Fruit fly (Drosophila melanogaster): ENCODE data around the gene Prp39.

Gene Prp39

DNA sequence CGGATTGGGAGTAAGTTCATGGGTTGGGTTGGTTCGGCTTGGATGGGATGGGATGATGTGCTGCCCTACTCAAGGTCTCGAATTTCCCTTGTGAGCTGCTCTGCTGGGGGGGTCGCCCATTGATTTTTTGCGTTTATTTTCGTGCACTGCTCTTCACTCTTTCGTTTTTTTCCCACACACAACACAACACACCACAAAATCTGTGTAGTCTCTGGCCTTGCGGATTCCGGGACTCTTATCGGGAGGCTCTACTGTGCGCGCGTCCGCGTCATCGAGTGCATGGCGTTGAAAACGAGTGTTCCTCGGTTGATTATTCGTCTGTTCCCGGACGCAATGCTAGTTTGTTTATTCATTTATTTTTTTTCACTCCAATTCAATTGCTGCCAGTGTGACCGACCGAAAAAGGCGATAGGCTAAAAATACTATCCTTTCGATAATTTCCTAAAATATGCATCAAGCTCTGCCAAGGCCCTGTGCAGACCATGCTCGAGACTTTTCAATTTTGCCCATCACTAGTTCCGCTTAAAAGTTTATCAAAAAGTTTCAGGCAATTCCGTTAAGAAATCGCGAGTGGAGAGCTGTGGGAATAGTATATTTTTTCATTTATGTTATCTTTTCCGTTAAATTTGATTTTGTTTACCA lies 19.8 kb downstream of the Prp39 start, which contains the start of gene WASp:
WASp (minus strand) TSS at position 399 of the 642 bp plus-strand sequence.
- no peak for TF ChIP-seq Sin3A (optimal IDR thresholded peaks at IDR 0.05)
- no peak for TF ChIP-seq insv (optimal IDR thresholded peaks at IDR 0.05)
- no peak for TF ChIP-seq psq (optimal IDR thresholded peaks at IDR 0.05)
- no peak for TF ChIP-seq Myc (optimal IDR thresholded peaks at IDR 0.05)
- no peak for TF ChIP-seq h (optimal IDR thresholded peaks at IDR 0.05)
- no peak for TF ChIP-seq ttk (optimal IDR thresholded peaks at IDR 0.05)

DNA sequence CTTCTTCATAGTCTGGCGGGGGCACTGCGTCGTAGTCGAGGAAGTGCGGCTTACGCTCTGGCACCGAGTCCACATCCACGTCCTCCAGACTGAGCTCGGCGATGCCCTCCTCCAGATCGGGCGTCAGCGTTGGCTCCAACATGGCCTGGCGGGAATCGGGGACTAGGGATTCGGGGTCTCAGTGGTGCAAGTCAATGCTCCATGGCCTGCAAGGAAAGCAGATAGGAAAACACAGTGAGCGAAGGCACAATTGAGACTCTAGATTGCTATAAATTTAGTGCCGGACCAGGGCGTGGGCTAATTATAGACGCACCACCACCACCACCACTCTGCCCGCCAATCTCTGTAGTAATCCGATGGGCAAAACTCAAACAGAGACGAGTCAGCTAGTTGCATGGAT lies 28.7 kb downstream of the Prp39 start:
- TF ChIP-seq Myc (optimal IDR thresholded peaks at IDR 0.05) (no peak), insv (optimal IDR thresholded peaks at IDR 0.05) (no peak), h (optimal IDR thresholded peaks at IDR 0.05) (no peak), ttk (optimal IDR thresholded peaks at IDR 0.05) (no peak), Sin3A (optimal IDR thresholded peaks at IDR 0.05) (no peak), psq (optimal IDR thresholded peaks at IDR 0.05) (no peak)

DNA sequence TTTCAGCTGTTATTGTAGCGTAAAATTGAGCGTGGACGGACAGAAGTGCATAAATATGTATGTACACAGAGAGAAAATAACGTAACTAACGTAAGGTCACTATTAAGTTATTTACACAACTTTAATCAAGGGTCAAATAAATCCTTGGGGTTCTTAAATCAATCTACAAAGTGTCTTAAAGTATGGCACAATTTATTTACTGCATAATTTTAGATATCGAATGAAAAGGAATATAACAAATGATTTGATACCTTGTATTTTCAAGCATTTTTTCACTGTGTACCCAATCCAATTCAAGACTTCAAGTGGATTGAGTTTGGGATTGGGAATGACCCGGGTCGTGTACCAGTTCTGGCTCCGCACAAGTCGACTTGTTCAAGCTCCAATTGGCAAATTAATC lies 30.1 kb downstream of the Prp39 start:
- TF ChIP-seq Sin3A (optimal IDR thresholded peaks at IDR 0.05), result no peak
- no peak for TF ChIP-seq psq (optimal IDR thresholded peaks at IDR 0.05)

DNA sequence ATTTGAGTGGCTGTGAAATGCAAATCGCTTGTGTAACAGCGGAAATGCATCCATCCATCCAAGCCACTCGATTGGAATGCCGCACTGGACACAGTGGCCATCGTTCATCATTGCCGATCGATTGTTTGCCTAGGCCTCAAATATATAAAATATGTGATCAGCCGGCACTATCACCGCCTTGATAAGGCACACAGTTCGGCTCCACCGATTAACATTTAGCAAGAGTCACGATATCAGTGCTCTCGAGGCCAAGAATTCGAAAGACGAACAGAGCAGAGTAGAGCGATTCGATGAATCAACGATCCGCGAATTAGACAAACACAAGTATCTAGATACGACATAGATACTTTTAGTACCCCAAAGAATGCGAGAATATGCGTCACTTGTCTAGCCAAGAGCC lies 30.5 kb downstream of the Prp39 start:
- no peak for TF ChIP-seq ttk (optimal IDR thresholded peaks at IDR 0.05)
- TF ChIP-seq h (optimal IDR thresholded peaks at IDR 0.05), result no peak
- no peak for TF ChIP-seq Myc (optimal IDR thresholded peaks at IDR 0.05)
- no peak for TF ChIP-seq Sin3A (optimal IDR thresholded peaks at IDR 0.05)
- TF ChIP-seq psq (optimal IDR thresholded peaks at IDR 0.05), result no peak

DNA sequence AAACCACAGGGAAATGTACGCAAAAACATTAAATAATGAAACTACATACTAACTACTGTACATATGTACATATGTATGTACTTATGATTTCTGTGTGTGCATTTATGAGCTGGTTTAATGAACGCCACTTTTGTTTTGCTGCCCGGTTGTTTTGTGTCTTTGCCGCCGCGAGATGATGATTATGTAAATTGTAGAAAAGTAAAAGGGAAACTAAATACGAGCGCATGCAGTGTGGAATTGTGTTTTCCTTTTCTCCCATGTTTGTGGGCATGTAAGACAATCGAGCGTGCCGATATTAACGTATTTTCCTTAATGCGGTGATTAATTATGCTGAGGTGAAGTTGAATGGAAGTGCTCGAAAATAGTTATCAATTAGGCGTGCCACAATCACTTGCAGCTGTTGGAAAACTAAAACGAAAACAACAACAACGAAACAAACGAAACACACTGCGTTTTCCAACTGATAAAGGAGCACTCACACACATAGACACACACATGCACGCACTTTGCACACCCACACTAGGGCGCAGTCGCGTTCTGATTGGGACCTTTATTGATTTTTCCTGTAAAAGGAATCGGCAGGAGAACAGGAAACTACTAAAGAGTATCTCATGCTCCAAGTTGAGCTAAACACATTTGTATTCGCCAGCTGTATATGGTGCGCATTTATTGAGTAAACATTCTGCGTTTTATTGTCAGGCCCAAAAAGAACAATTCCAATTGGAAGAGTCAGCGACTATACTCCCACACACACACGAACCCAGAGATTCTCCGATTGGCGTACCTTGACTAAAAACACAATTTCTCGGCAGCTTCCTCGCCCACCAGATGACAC lies 32.1 kb downstream of the Prp39 start:
- TF ChIP-seq Myc (optimal IDR thresholded peaks at IDR 0.05), result no peak
- no peak for TF ChIP-seq ttk (optimal IDR thresholded peaks at IDR 0.05)
- no peak for TF ChIP-seq psq (optimal IDR thresholded peaks at IDR 0.05)
- no peak for TF ChIP-seq h (optimal IDR thresholded peaks at IDR 0.05)
- no peak for TF ChIP-seq Sin3A (optimal IDR thresholded peaks at IDR 0.05)
- no peak for TF ChIP-seq insv (optimal IDR thresholded peaks at IDR 0.05)

DNA sequence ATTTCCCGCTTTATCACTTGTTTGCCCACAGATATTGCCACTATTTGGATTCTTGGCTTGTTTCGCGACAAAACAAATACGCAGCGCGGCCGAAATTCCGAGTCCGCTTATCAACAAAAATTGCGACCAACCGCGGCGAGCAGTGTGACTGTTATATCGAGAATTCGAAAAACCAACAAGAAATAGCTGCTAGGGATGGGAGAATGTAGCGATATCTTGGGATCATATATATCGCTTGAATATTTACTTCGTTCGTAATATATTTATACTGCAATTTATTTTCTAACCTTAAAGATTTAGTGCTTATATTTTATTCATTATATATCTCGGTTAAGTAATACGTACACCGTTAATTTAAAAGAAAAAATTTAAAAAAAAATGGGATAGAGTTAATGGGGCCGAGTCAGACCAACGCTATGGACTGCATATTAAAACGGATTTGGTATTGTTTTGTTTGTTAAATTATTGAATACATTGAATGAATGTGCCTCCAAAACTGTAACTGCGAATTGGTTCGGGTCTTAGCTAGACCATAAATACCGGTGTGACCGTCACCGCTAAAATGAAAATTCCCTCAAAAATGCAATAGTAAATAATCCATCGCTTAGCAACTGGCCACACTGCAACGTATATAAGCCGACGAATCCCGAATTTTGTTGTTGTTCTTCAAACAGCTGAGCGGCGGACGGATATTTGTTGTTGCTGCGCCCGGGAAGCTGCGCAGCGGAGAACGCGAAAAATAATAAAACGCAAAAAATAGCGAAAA lies 32.9 kb downstream of the Prp39 start, which contains the start of the genes Apc and spg:
Apc (minus strand) TSS at position 138 of the 766 bp plus-strand sequence.
spg (plus strand) TSS at position 660 of the 766 bp plus-strand sequence.
- TF ChIP-seq insv (optimal IDR thresholded peaks at IDR 0.05), result no peak
- TF ChIP-seq psq (optimal IDR thresholded peaks at IDR 0.05), result no peak
- TF ChIP-seq h (optimal IDR thresholded peaks at IDR 0.05), result no peak
- no peak for TF ChIP-seq ttk (optimal IDR thresholded peaks at IDR 0.05)
- no peak for TF ChIP-seq Myc (optimal IDR thresholded peaks at IDR 0.05)
- no peak for TF ChIP-seq Sin3A (optimal IDR thresholded peaks at IDR 0.05)

DNA sequence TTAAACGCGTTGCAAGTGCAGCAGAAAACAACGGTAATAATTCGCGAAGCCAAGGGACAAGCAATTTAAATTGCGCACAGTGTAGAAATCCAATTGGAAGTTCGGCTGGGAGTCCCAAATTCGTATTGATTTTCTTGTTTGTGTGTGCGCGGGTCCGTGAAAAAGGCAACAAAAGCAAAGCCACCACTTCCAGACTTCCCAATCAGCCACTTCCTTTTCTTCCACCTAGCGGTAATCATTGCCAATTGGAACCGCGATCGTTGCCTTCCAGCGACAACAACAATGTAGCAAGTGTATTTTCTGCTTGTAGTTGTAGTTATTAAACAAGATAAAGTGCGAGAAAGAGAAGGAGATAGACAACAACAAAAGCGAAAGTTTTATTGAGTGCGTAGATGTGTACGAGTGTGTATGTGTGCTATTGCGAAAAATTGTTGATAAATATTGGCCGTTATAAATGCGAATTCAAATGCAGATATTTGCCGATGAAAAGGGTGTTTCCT lies 33.5 kb downstream of the Prp39 start:
- no peak for TF ChIP-seq psq (optimal IDR thresholded peaks at IDR 0.05)
- no peak for TF ChIP-seq insv (optimal IDR thresholded peaks at IDR 0.05)
- no peak for TF ChIP-seq ttk (optimal IDR thresholded peaks at IDR 0.05)
- no peak for TF ChIP-seq h (optimal IDR thresholded peaks at IDR 0.05)
- no peak for TF ChIP-seq Myc (optimal IDR thresholded peaks at IDR 0.05)
- no peak for TF ChIP-seq Sin3A (optimal IDR thresholded peaks at IDR 0.05)

DNA sequence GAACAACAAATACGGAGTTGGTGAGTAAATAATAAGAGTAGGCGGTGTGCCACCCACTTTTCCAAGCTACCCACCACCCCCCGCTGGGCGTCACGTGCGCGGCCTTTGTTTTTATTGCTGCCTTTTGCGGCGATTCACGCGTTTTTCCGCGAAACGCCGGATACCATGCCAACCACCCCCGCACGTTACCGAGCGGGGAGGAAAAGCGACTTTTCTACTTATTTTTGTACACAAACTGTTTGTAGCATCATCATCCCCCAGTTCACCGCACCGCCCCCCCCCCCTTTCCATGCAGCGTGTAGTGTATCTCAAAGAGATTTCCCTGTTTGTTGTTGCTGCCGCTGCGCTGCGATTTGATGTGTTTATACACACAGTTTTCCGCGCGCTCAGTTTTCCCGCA lies 34.1 kb downstream of the Prp39 start:
- no peak for TF ChIP-seq ttk (optimal IDR thresholded peaks at IDR 0.05)

DNA sequence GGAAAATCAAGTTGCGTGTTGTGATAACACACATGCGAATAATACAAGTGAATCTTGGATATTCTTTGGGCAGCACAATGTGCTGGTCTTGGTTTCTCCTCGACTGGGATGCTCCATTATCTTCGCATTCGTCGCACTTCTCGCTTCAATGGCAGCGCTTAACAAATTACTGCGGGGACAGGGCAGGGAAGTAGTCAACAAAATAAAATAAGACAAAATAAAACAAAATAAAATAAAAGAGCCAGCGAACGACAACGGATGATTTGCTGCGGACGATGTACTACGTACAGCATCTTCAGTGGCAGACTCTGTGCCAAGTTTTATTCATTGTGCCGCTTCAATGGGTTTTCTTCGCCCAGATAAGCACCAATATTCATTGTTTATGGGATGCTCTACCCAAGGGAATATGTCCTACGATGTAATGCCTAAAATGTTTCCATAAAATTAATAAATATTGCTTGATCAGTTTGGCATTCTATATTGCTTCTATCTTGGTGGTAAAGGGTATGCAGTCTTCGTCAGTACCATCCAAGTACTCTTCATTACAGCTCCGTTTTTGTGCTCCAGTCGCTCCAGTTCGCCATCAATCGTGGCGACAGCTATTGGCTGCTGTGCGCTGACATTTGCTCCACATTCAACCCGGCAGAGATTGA lies 35.1 kb downstream of the Prp39 start:
- TF ChIP-seq h (optimal IDR thresholded peaks at IDR 0.05), result no peak
- TF ChIP-seq Sin3A (optimal IDR thresholded peaks at IDR 0.05), result no peak
- TF ChIP-seq ttk (optimal IDR thresholded peaks at IDR 0.05), result no peak
- no peak for TF ChIP-seq Myc (optimal IDR thresholded peaks at IDR 0.05)
- TF ChIP-seq psq (optimal IDR thresholded peaks at IDR 0.05), result no peak
- no peak for TF ChIP-seq insv (optimal IDR thresholded peaks at IDR 0.05)

DNA sequence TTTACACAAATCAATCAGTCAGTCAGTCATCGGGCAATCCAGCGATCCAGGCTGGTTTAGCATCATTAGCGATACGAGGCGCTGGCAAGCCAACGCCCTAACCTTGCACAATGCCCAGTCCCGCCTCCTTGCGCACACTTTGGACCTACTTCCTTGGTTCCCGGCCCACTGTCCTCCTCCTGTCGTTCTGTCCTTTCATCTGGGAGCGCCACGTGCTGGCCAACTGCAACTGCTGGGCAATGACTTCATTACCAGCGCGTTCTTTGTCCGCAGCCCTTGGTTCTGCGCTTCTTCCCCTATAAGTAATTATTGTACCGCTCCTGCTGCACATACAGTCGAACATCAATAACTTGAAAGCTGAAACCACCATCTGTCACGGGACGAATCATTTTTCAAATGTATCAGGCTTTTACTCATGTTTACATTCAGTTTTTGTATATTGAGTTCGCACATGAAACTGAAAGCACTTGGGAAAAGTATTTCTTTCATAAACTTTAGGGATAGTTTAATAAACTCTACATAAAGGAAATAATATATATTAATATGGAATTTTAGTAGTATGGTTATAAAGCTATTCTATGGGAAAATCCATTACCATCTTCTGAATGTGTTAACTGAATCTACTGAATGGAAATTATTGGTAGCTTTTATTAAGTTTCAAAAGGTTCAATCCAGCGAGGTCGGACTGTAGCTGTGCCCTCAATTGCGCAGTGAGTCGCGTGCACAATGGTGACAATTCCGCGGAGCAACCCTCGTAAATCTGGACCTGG lies 35.8 kb downstream of the Prp39 start:
- TF ChIP-seq Sin3A (optimal IDR thresholded peaks at IDR 0.05), result no peak
- TF ChIP-seq ttk (optimal IDR thresholded peaks at IDR 0.05), result no peak
- no peak for TF ChIP-seq h (optimal IDR thresholded peaks at IDR 0.05)
- TF ChIP-seq Myc (optimal IDR thresholded peaks at IDR 0.05), result no peak
- TF ChIP-seq insv (optimal IDR thresholded peaks at IDR 0.05), result no peak
- no peak for TF ChIP-seq psq (optimal IDR thresholded peaks at IDR 0.05)
